Worm (Caenorhabditis elegans) whole organism, L2 larva: ENCODE data around the gene col-109.

Experiments
- Y55F3AM.14 ChIP-seq: fragments of 200-800 bp; sonication (Bioruptor generic); optimal IDR thresholded peaks from 2 replicates; lab custom pipeline; 2018; ENCODE audit warnings: mild to moderate bottlenecking, missing genetic modification characterization, missing compliant biosample characterization
- ZK546.5 ChIP-seq: sonication (generic microtip); optimal IDR thresholded peaks from 2 replicates; lab custom pipeline; 2017; ENCODE audit warnings: missing biosample characterization, missing genetic modification characterization
- alr-1 ChIP-seq: fragments of 150-350 bp; optimal IDR thresholded peaks from 2 replicates; lab custom pipeline; 2014; ENCODE audit warnings: missing biosample characterization, missing genetic modification characterization
- lsy-2 ChIP-seq, 2 experiments: fragments of 150-350 bp in 1 of 2; sonication (generic microtip) in 1 of 2; optimal IDR thresholded peaks; 2 replicates each; lab custom pipeline; 2014 to 2017; ENCODE audit warnings: missing biosample characterization in 2 of 2, missing genetic modification characterization in 2 of 2
- nhr-11 ChIP-seq: fragments of 150-350 bp; optimal IDR thresholded peaks from 2 replicates; lab custom pipeline; 2014; ENCODE audit warnings: missing biosample characterization, missing genetic modification characterization

- TF ChIP-seq lsy-2 (tag; optimal IDR thresholded peaks at IDR 0.05; lab: Kevin White, UChicago) (no peak), ZK546.5 (tag; lab: Kevin White, UChicago) (no peak), nhr-11 (tag; lab: Kevin White, UChicago) (no peak), alr-1 (no peak), Y55F3AM.14 (GFP tag; lab: Kevin White, UChicago) (no peak)
Observed at ce11 chrIV:1771843-1772242, 48.2 kb downstream of the col-109 start, which contains the start of gene Y41D4A.1.
